Fruit fly (Drosophila melanogaster) whole organism, pupa: Measurements from ENCODE around the gene escl.
"Not testable (repeated sequence)": the region's sequence is repeated elsewhere in the genome, so short reads cannot be mapped to it uniquely, and the experiment has no call there.

Source experiments
- CG10348 ChIP-seq: fragments of 200-800 bp; sonication (Bioruptor generic); IDR thresholded peaks from 2 replicates; pipeline ENCODE4 v1.3.6; 2022; ENCODE audit warnings: missing biosample characterization, missing genetic modification characterization
- CG15710 ChIP-seq: fragments of 200-800 bp; sonication (Bioruptor generic); optimal IDR thresholded peaks from 2 replicates; lab custom pipeline; 2018; ENCODE audit warnings: missing biosample characterization, mild to moderate bottlenecking, missing genetic modification characterization, moderate library complexity
- CG32121 ChIP-seq: fragments of 200-800 bp; sonication (Bioruptor generic); IDR thresholded peaks from 2 replicates; pipeline ENCODE4 v1.3.6; 2022; ENCODE audit warnings: missing biosample characterization, missing genetic modification characterization
- CG8159 ChIP-seq: fragments of 200-800 bp; sonication (Bioruptor generic); optimal IDR thresholded peaks from 3 replicates; lab custom pipeline; 2018; ENCODE audit warnings: missing biosample characterization, mild to moderate bottlenecking, missing genetic modification characterization, moderate library complexity
- CG8301 ChIP-seq: fragments of 200-800 bp; sonication (Bioruptor generic); optimal IDR thresholded peaks from 2 replicates; lab custom pipeline; 2018; ENCODE audit warnings: missing biosample characterization, mild to moderate bottlenecking, missing genetic modification characterization
- EcR ChIP-seq: fragments of 200-800 bp; sonication (Bioruptor generic); optimal IDR thresholded peaks from 3 replicates; lab custom pipeline; 2019; ENCODE audit warnings: missing biosample characterization, missing genetic modification characterization, mild to moderate bottlenecking, moderate library complexity, missing genetic modification reagents
- Ets98B ChIP-seq: fragments of 200-800 bp; sonication (Bioruptor generic); IDR thresholded peaks from 2 replicates; pipeline ENCODE4 v1.3.6; 2022; ENCODE audit warnings: missing biosample characterization, missing genetic modification characterization
- Pif1A ChIP-seq: fragments of 200-800 bp; sonication (Bioruptor generic); optimal IDR thresholded peaks from 3 replicates; lab custom pipeline; 2016; ENCODE audit warnings: missing biosample characterization, missing genetic modification characterization
- Snoo ChIP-seq: fragments of 200-800 bp; sonication (Bioruptor generic); optimal IDR thresholded peaks from 3 replicates; lab custom pipeline; 2017; ENCODE audit warnings: missing biosample characterization, mild to moderate bottlenecking, missing genetic modification characterization, inconsistent platforms
- gl ChIP-seq: fragments of 200-800 bp; sonication (Bioruptor generic); optimal IDR thresholded peaks from 2 replicates; lab custom pipeline; 2018; ENCODE audit warnings: missing biosample characterization, mild to moderate bottlenecking, missing genetic modification characterization

DNA sequence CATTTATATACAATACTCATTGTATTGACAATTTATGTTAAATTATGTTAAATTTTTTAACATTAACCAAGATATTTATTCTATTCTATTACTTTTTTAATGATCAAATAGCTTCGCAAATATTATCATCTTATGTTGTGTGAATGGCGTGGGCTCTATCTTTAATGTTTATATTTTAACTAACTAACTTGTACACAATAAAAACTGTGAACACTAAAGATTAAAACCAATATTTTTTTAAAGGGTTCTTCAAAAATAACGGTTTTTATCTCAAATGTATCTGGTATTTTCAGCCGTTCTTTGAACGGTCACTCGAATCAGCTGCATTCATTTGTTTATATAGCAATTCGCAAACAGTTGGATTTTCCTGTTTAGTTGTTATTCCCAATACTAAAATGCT lies 5.8 kb downstream of the escl start, which contains the start of gene Ada1-1:
- not testable (repeated sequence) for TF ChIP-seq CG15710 (tag; lab: Kevin White, UChicago); EcR (GFP tag; lab: Kevin White, UChicago); CG8301; Ets98B; CG10348 (GFP tag; lab: Robert Waterston, UW); Snoo (tag; lab: Kevin White, UChicago); CG32121 (GFP tag; lab: Robert Waterston, UW); gl (tag; lab: Kevin White, UChicago); Pif1A (GFP tag; lab: Kevin White, UChicago); CG8159 (tag; lab: Kevin White, UChicago)
